Worm (Caenorhabditis elegans) whole organism, midembryonic: ENCODE results near the gene C01G6.2.

Experiments used
- cog-1 ChIP-seq: sonication (generic microtip); optimal IDR thresholded peaks from 2 replicates; lab custom pipeline; 2016; ENCODE audit warnings: missing genetic modification characterization, missing compliant biosample characterization
- flt-1 ChIP-seq: fragments of 200-800 bp; sonication (Bioruptor generic); IDR thresholded peaks from 2 replicates; pipeline ENCODE4 v1.3.6; 2022; ENCODE audit warnings: missing genetic modification characterization, missing compliant biosample characterization
- klf-2 ChIP-seq: fragments of 200-800 bp; sonication (Bioruptor generic); conservative IDR thresholded peaks from 2 replicates; pipeline ENCODE4 v1.3.6; 2022; ENCODE audit warnings: missing genetic modification reagents, missing genetic modification characterization, missing compliant biosample characterization
- tab-1 ChIP-seq: fragments of 200-800 bp; sonication (Bioruptor generic); IDR thresholded peaks from 2 replicates; pipeline ENCODE4 v1.3.6; 2022; ENCODE audit warnings: missing genetic modification characterization, missing compliant biosample characterization
- ztf-23 ChIP-seq: fragments of 200-800 bp; sonication (Bioruptor generic); IDR thresholded peaks from 2 replicates; pipeline ENCODE4 v1.3.6; 2022; ENCODE audit warnings: missing genetic modification reagents, missing genetic modification characterization, missing compliant biosample characterization
- ztf-29 ChIP-seq: fragments of 200-800 bp; sonication (Bioruptor generic); IDR thresholded peaks from 2 replicates; pipeline ENCODE4 v1.3.6; 2022; ENCODE audit warnings: missing genetic modification reagents, missing genetic modification characterization, missing compliant biosample characterization

ce11 chrII:9232493-9232892, 34.4 kb upstream of the C01G6.2 start:
- TF ChIP-seq ztf-23 (GFP tag; lab: Robert Waterston, UW) (no peak), flt-1 (GFP tag; lab: Robert Waterston, UW) (no peak), cog-1 (tag; lab: Kevin White, UChicago) (no peak), klf-2 (GFP tag; lab: Robert Waterston, UW) (no peak), tab-1 (GFP tag; lab: Robert Waterston, UW) (no peak), ztf-29 (GFP tag; lab: Robert Waterston, UW) (no peak)
